Worm (Caenorhabditis elegans) whole organism, L4 larva: Measurements from ENCODE around the gene C08E8.6.
A peak's percentile ranks its signal among the peaks of the same experiment; 100 is the strongest.

Source experiments
- F49E8.2 ChIP-seq: sonication (generic microtip); optimal IDR thresholded peaks from 2 replicates; lab custom pipeline; 2016; ENCODE audit warnings: missing compliant biosample characterization, mild to moderate bottlenecking, missing genetic modification characterization, borderline replicate concordance
- T26A8.4 ChIP-seq: fragments of 200-800 bp; sonication (Bioruptor generic); IDR thresholded peaks from 2 replicates; pipeline ENCODE4 v1.3.6; 2022; ENCODE audit warnings: missing genetic modification characterization, missing compliant biosample characterization
- ceh-20 ChIP-seq: fragments of 200-800 bp; sonication (Bioruptor generic); IDR thresholded peaks from 2 replicates; pipeline ENCODE4 v1.3.6; 2022; ENCODE audit warnings: missing genetic modification reagents, missing genetic modification characterization, missing compliant biosample characterization
- ceh-28 ChIP-seq: fragments of 150-350 bp; optimal IDR thresholded peaks from 2 replicates; lab custom pipeline; 2014; ENCODE audit warnings: missing biosample characterization, missing genetic modification reagents, missing genetic modification characterization
- ces-1 ChIP-seq: fragments of 150-350 bp; sonication (generic microtip); optimal IDR thresholded peaks from 4 replicates; lab custom pipeline; 2014; ENCODE audit warnings: missing biosample characterization, missing genetic modification reagents, missing genetic modification characterization
- dmd-6 ChIP-seq: fragments of 200-800 bp; sonication (Bioruptor generic); IDR thresholded peaks from 2 replicates; pipeline ENCODE4 v1.3.6; 2022; ENCODE audit warnings: missing genetic modification reagents, missing genetic modification characterization, missing compliant biosample characterization
- dmd-9 ChIP-seq: fragments of 200-800 bp; sonication (Bioruptor generic); IDR thresholded peaks from 2 replicates; pipeline ENCODE4 v1.3.6; 2022; ENCODE audit warnings: missing genetic modification reagents, missing genetic modification characterization, missing compliant biosample characterization
- dpl-1 ChIP-seq: fragments of 150-350 bp; optimal IDR thresholded peaks from 2 replicates; lab custom pipeline; 2014; ENCODE audit warnings: missing biosample characterization, missing genetic modification reagents, missing genetic modification characterization
- egl-27 ChIP-seq: sonication (generic microtip); optimal IDR thresholded peaks from 3 replicates; lab custom pipeline; 2017; ENCODE audit warnings: missing biosample characterization, missing genetic modification reagents, missing genetic modification characterization
- hlh-11 ChIP-seq: fragments of 200-800 bp; sonication (Bioruptor generic); optimal IDR thresholded peaks from 2 replicates; lab custom pipeline; 2018; ENCODE audit warnings: mild to moderate bottlenecking, missing genetic modification characterization, missing compliant biosample characterization
- hlh-30 ChIP-seq: sonication (generic microtip); optimal IDR thresholded peaks from 2 replicates; lab custom pipeline; 2017; ENCODE audit warnings: antibody characterized with exemption, mild to moderate bottlenecking, missing genetic modification characterization, missing compliant biosample characterization; ENCODE audit not compliant: insufficient read depth
- lim-7 ChIP-seq: fragments of 200-800 bp; sonication (Bioruptor generic); IDR thresholded peaks from 2 replicates; pipeline ENCODE4 v1.3.6; 2022; ENCODE audit warnings: missing genetic modification characterization, missing compliant biosample characterization
- lin-13 ChIP-seq: fragments of 150-350 bp; optimal IDR thresholded peaks from 2 replicates; lab custom pipeline; 2014; ENCODE audit warnings: missing biosample characterization, missing genetic modification reagents, missing genetic modification characterization
- lir-3 ChIP-seq: sonication (generic microtip); optimal IDR thresholded peaks from 2 replicates; lab custom pipeline; 2016; ENCODE audit warnings: mild to moderate bottlenecking, missing genetic modification characterization, missing compliant biosample characterization
- madf-5 ChIP-seq, 2 experiments: fragments of 200-800 bp; sonication (Bioruptor generic); IDR thresholded peaks; 2 replicates each; pipeline ENCODE4 v1.3.6; 2022; ENCODE audit warnings: missing compliant biosample characterization in 2 of 2, missing genetic modification characterization in 2 of 2
- mdt-29 ChIP-seq: fragments of 200-800 bp; sonication (Bioruptor generic); IDR thresholded peaks from 2 replicates; pipeline ENCODE4 v1.3.6; 2022; ENCODE audit warnings: missing genetic modification reagents, missing genetic modification characterization, missing compliant biosample characterization
- mxl-2 ChIP-seq: fragments of 200-800 bp; sonication (Bioruptor generic); conservative IDR thresholded peaks from 2 replicates; pipeline ENCODE4 v1.3.6; 2022; ENCODE audit warnings: missing genetic modification reagents, missing genetic modification characterization, missing compliant biosample characterization
- nhr-11 ChIP-seq: fragments of 150-350 bp; optimal IDR thresholded peaks from 2 replicates; lab custom pipeline; 2014; ENCODE audit warnings: missing biosample characterization, missing genetic modification characterization
- nhr-111 ChIP-seq: fragments of 200-800 bp; sonication (Bioruptor generic); optimal IDR thresholded peaks from 2 replicates; lab custom pipeline; 2018; ENCODE audit warnings: mild to moderate bottlenecking, missing genetic modification characterization, missing compliant biosample characterization
- nhr-28 ChIP-seq: fragments of 150-350 bp; optimal IDR thresholded peaks from 2 replicates; lab custom pipeline; 2014; ENCODE audit warnings: missing biosample characterization, missing genetic modification characterization
- nhr-77 ChIP-seq: fragments of 150-350 bp; optimal IDR thresholded peaks from 2 replicates; lab custom pipeline; 2014; ENCODE audit warnings: missing biosample characterization, missing genetic modification characterization
- php-3 ChIP-seq: fragments of 200-800 bp; sonication (Bioruptor generic); IDR thresholded peaks from 2 replicates; pipeline ENCODE4 v1.3.6; 2022; ENCODE audit warnings: missing genetic modification reagents, missing genetic modification characterization, missing compliant biosample characterization
- pqm-1 ChIP-seq: sonication (generic microtip); optimal IDR thresholded peaks from 2 replicates; lab custom pipeline; 2017; ENCODE audit warnings: missing biosample characterization, missing genetic modification characterization
- spr-1 ChIP-seq: sonication (generic microtip); optimal IDR thresholded peaks from 2 replicates; lab custom pipeline; 2016; ENCODE audit warnings: mild to moderate bottlenecking, missing genetic modification characterization, missing compliant biosample characterization
- spr-3 ChIP-seq: fragments of 200-800 bp; sonication (Bioruptor generic); optimal IDR thresholded peaks from 2 replicates; lab custom pipeline; 2018; ENCODE audit warnings: mild to moderate bottlenecking, missing genetic modification characterization, missing compliant biosample characterization
- tag-97 ChIP-seq: fragments of 200-800 bp; sonication (Bioruptor generic); IDR thresholded peaks from 2 replicates; pipeline ENCODE4 v1.3.6; 2022; ENCODE audit warnings: missing genetic modification characterization, missing compliant biosample characterization
- tra-1 ChIP-seq: fragments of 200-800 bp; sonication (Bioruptor generic); IDR thresholded peaks from 2 replicates; pipeline ENCODE4 v1.3.6; 2022; ENCODE audit warnings: missing genetic modification reagents, missing genetic modification characterization, missing compliant biosample characterization
- unc-62 ChIP-seq, 3 experiments: fragments of 150-350 bp in 1 of 3; sonication (generic microtip); optimal IDR thresholded peaks in 2 of 3; peaks in 1 of 3; 1 replicate in 1 of 3; 2 replicates in 2 of 3; lab custom pipeline; 2014 to 2017; ENCODE audit warnings: missing biosample characterization in 3 of 3, missing genetic modification characterization in 3 of 3, missing genetic modification reagents in 3 of 3, missing genotype in 1 of 3
- vab-7 ChIP-seq: fragments of 200-800 bp; sonication (Bioruptor generic); IDR thresholded peaks from 2 replicates; pipeline ENCODE4 v1.3.6; 2022; ENCODE audit warnings: missing genetic modification reagents, missing genetic modification characterization, missing compliant biosample characterization
- zag-1 ChIP-seq: fragments of 150-350 bp; optimal IDR thresholded peaks from 2 replicates; lab custom pipeline; 2014; ENCODE audit warnings: missing biosample characterization, missing genetic modification characterization
- zfp-2 ChIP-seq: sonication (generic microtip); optimal IDR thresholded peaks from 2 replicates; lab custom pipeline; 2016; ENCODE audit warnings: mild to moderate bottlenecking, missing genetic modification characterization, missing compliant biosample characterization
- zfp-3 ChIP-seq: fragments of 200-800 bp; sonication (Bioruptor generic); conservative IDR thresholded peaks from 2 replicates; pipeline ENCODE4 v1.3.6; 2022; ENCODE audit warnings: missing genetic modification reagents, missing genetic modification characterization, missing compliant biosample characterization
- zip-11 ChIP-seq: fragments of 200-800 bp; sonication (Bioruptor generic); IDR thresholded peaks from 2 replicates; pipeline ENCODE4 v1.3.6; 2022; ENCODE audit warnings: missing genetic modification characterization, missing compliant biosample characterization

The C08E8.6 gene

DNA sequence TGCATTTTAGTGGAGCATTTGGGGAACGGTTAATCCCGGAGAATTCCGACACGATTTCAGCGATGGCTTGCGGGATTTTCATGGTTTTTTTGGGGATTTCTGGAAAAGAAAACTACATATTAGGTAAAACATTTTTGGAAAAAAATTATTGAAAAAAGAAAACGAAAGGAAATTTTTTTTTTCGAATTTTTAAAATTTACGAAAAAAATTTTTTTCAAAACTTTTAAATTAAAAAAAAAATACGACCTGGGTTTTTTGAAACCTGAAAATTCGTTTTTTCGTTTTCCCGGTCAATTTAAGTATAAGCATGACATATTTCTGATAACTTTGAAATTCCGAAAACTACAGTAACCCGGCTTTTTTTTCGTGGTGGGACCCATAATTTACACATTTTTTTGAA is 28.4 kb downstream of the C08E8.6 start, which contains the start of gene C08E8.10:
Gene C08E8.10 (minus strand): TSS at position 101 of the 400 bp plus-strand sequence.
- TF ChIP-seq F49E8.2 (no peak), nhr-111 (no peak), zfp-2 (tag; lab: Kevin White, UChicago) (no peak), mdt-29 (GFP tag; lab: Robert Waterston, UW) (no peak), lin-13 (GFP tag; lab: Kevin White, UChicago) (no peak), nhr-77 (tag; lab: Kevin White, UChicago) (no peak), vab-7 (no peak)

- TF ChIP-seq hlh-30 (tag; lab: Kevin White, UChicago) (no peak), ceh-28 (tag; lab: Kevin White, UChicago) (peak; percentile 69)
Measured at ce11 chrV:18337643-18338042, 30.6 kb downstream of the C08E8.6 start.

- TF ChIP-seq spr-3 (GFP tag; lab: Kevin White, UChicago) (no peak), dmd-9 (GFP tag; lab: Robert Waterston, UW) (no peak), lir-3 (tag; lab: Kevin White, UChicago) (no peak), lim-7 (no peak), spr-1 (tag; lab: Kevin White, UChicago) (no peak), dpl-1 (GFP tag; lab: Kevin White, UChicago) (no peak), F49E8.2 (no peak), madf-5 (GFP tag; IDR thresholded peaks at IDR 0.05; lab: Robert Waterston, UW) (no peak), tra-1 (GFP tag; lab: Robert Waterston, UW) (no peak), egl-27 (no peak), nhr-11 (tag; lab: Kevin White, UChicago) (no peak), T26A8.4 (GFP tag; lab: Robert Waterston, UW) (no peak), ces-1 (GFP tag; lab: Kevin White, UChicago) (no peak)
Measured at ce11 chrV:18331086-18331485, 37.1 kb downstream of the C08E8.6 start, which contains the start of gene B0462.4. TSS of gene B0462.4 (minus strand) at chrV:18331186.

DNA sequence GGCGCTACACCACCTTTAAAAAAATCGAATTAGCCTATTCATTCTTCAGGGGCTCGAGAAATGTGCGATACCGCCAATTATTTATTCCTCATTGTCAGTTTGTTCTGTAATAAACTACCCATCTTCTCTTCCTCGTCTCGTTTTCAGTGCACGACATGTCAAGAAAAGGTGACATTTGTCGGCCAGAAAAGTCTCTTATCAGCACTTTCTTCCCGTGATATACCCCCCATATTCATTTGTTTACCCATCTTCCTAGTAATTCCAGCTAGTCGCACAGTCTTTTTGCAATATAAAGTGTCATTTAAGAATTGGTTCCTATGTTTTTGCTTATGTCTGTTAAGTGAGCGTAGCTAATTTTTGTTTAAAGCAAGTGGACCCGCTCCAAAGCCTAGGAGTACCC is 43.7 kb downstream of the C08E8.6 start:
- TF ChIP-seq dmd-6 (GFP tag; lab: Robert Waterston, UW) (peak; percentile 55), ceh-20 (no peak), mxl-2 (GFP tag; lab: Robert Waterston, UW) (no peak), zip-11 (GFP tag; lab: Robert Waterston, UW) (no peak), madf-5 (GFP tag; IDR thresholded peaks at IDR 0.05; lab: Robert Waterston, UW) (no peak), zag-1 (tag; lab: Kevin White, UChicago) (no peak), php-3 (GFP tag; lab: Robert Waterston, UW) (0 out of 2 replicates have a peak, but pooled peaks have one; percentile 18), hlh-11 (tag; lab: Kevin White, UChicago) (peak; percentile 39), nhr-28 (tag; lab: Kevin White, UChicago) (peak; percentile 48), pqm-1 (peak; percentile 66), tag-97 (GFP tag; lab: Robert Waterston, UW) (no peak)

ce11 chrV:18323231-18323630 is 45.0 kb downstream of the C08E8.6 start, which contains the start of gene B0462.5:
TSS of gene B0462.5 (minus strand) at chrV:18323331.
- TF ChIP-seq F49E8.2 (no peak), dmd-9 (GFP tag; lab: Robert Waterston, UW) (no peak), pqm-1 (peak; percentile 74)

- peak in 1 of 2 experiments; percentile 23 for TF ChIP-seq unc-62 (GFP tag; optimal IDR thresholded peaks at IDR 0.05 in 1 of 2; lab: Kevin White, UChicago)
- no peak for TF ChIP-seq unc-62 (tag; optimal IDR thresholded peaks at IDR 0.05; lab: Kevin White, UChicago)
- TF ChIP-seq zfp-3 (GFP tag; lab: Robert Waterston, UW) = no peak
Measured at ce11 chrV:18318312-18318711, 49.9 kb downstream of the C08E8.6 start, which contains the start of gene fbxb-119. TSS of gene fbxb-119 (plus strand) at chrV:18318612.
